Worm (Caenorhabditis elegans) whole organism, young adult: Measurements from ENCODE around the gene C15F1.2.

ENCODE experiments used
- B0019.2 ChIP-seq: fragments of 200-800 bp; sonication (Bioruptor generic); conservative IDR thresholded peaks from 2 replicates; pipeline ENCODE4 v1.3.6; 2022; ENCODE audit warnings: missing genetic modification reagents, missing genetic modification characterization, missing compliant biosample characterization
- C06A6.2 ChIP-seq: fragments of 200-800 bp; sonication (Bioruptor generic); conservative IDR thresholded peaks from 2 replicates; pipeline ENCODE4 v1.3.6; 2022; ENCODE audit warnings: missing genetic modification characterization, missing compliant biosample characterization
- C17E4.6 ChIP-seq: fragments of 200-800 bp; sonication (Bioruptor generic); IDR thresholded peaks from 2 replicates; pipeline ENCODE4 v1.3.6; 2022; ENCODE audit warnings: missing genetic modification reagents, missing genetic modification characterization, missing compliant biosample characterization
- D2030.7 ChIP-seq: fragments of 200-800 bp; sonication (Bioruptor generic); IDR thresholded peaks from 2 replicates; pipeline ENCODE4 v1.3.6; 2022; ENCODE audit warnings: missing genetic modification reagents, missing genetic modification characterization, missing compliant biosample characterization
- F10E7.11 ChIP-seq: sonication (generic microtip); optimal IDR thresholded peaks from 2 replicates; lab custom pipeline; 2017; ENCODE audit warnings: mild to moderate bottlenecking, missing genetic modification characterization, moderate library complexity, missing compliant biosample characterization
- F22D6.2 ChIP-seq: sonication (generic microtip); optimal IDR thresholded peaks from 2 replicates; lab custom pipeline; 2016; ENCODE audit warnings: mild to moderate bottlenecking, missing genetic modification characterization, missing compliant biosample characterization
- F23B12.7 ChIP-seq: sonication (generic microtip); optimal IDR thresholded peaks from 2 replicates; lab custom pipeline; 2017; ENCODE audit warnings: missing genetic modification characterization, mild to moderate bottlenecking, missing compliant biosample characterization, antibody characterized with exemption, moderate library complexity; ENCODE audit not compliant: insufficient read depth
- F33H1.4 ChIP-seq: fragments of 200-800 bp; sonication (Bioruptor generic); IDR thresholded peaks from 2 replicates; pipeline ENCODE4 v1.3.6; 2022; ENCODE audit warnings: missing genetic modification reagents, missing genetic modification characterization, missing compliant biosample characterization
- F55B11.4 ChIP-seq: sonication (generic microtip); optimal IDR thresholded peaks from 2 replicates; lab custom pipeline; 2016; ENCODE audit warnings: missing compliant biosample characterization, missing genetic modification characterization, borderline replicate concordance; ENCODE audit not compliant: insufficient read depth
- F57A8.1 ChIP-seq: fragments of 200-800 bp; sonication (Bioruptor generic); optimal IDR thresholded peaks from 2 replicates; lab custom pipeline; 2018; ENCODE audit warnings: mild to moderate bottlenecking, missing genetic modification characterization, moderate library complexity, missing compliant biosample characterization
- K11D2.4 ChIP-seq: fragments of 200-800 bp; sonication (Bioruptor generic); IDR thresholded peaks from 2 replicates; pipeline ENCODE4 v1.3.6; 2022; ENCODE audit warnings: missing genetic modification reagents, missing genetic modification characterization, missing compliant biosample characterization
- T07F8.4 ChIP-seq: sonication (generic microtip); optimal IDR thresholded peaks from 2 replicates; lab custom pipeline; 2016; ENCODE audit warnings: mild to moderate bottlenecking, missing genetic modification characterization, moderate library complexity, missing compliant biosample characterization
- Y56A3A.18 ChIP-seq: fragments of 200-800 bp; sonication (Bioruptor generic); IDR thresholded peaks from 2 replicates; pipeline ENCODE4 v1.3.6; 2022; ENCODE audit warnings: missing genetic modification reagents, missing genetic modification characterization, missing compliant biosample characterization
- Y95B8A.8 ChIP-seq: fragments of 200-800 bp; sonication (Bioruptor generic); IDR thresholded peaks from 2 replicates; pipeline ENCODE4 v1.3.6; 2022; ENCODE audit warnings: missing genetic modification reagents, missing genetic modification characterization, missing compliant biosample characterization
- bed-1 ChIP-seq: fragments of 200-800 bp; sonication (Bioruptor generic); IDR thresholded peaks from 2 replicates; pipeline ENCODE4 v1.3.6; 2022; ENCODE audit warnings: missing genetic modification reagents, missing genetic modification characterization, missing compliant biosample characterization
- ccch-3 ChIP-seq: fragments of 200-800 bp; sonication (Bioruptor generic); optimal IDR thresholded peaks from 2 replicates; lab custom pipeline; 2018; ENCODE audit warnings: mild to moderate bottlenecking, missing genetic modification characterization, missing compliant biosample characterization
- ceh-27 ChIP-seq: fragments of 200-800 bp; sonication (Bioruptor generic); optimal IDR thresholded peaks from 2 replicates; lab custom pipeline; 2018; ENCODE audit warnings: mild to moderate bottlenecking, missing genetic modification characterization, moderate library complexity, missing compliant biosample characterization
- ceh-58 ChIP-seq: fragments of 200-800 bp; sonication (Bioruptor generic); IDR thresholded peaks from 2 replicates; pipeline ENCODE4 v1.3.6; 2022; ENCODE audit warnings: missing genetic modification characterization, missing compliant biosample characterization
- ceh-79 ChIP-seq: sonication (generic microtip); optimal IDR thresholded peaks from 2 replicates; lab custom pipeline; 2017; ENCODE audit warnings: mild to moderate bottlenecking, missing genetic modification characterization, missing compliant biosample characterization
- ceh-91 ChIP-seq: fragments of 200-800 bp; sonication (Bioruptor generic); IDR thresholded peaks from 2 replicates; pipeline ENCODE4 v1.3.6; 2022; ENCODE audit warnings: missing genetic modification reagents, missing genetic modification characterization, missing compliant biosample characterization
- dpff-1 ChIP-seq: sonication (generic microtip); optimal IDR thresholded peaks from 2 replicates; lab custom pipeline; 2017; ENCODE audit warnings: mild to moderate bottlenecking, missing genetic modification characterization, missing compliant biosample characterization
- efl-1 ChIP-seq: fragments of 150-350 bp; optimal IDR thresholded peaks from 2 replicates; lab custom pipeline; 2014; ENCODE audit warnings: missing biosample characterization, missing genetic modification reagents, missing genetic modification characterization
- egl-18 ChIP-seq: fragments of 200-800 bp; sonication (Bioruptor generic); IDR thresholded peaks from 2 replicates; pipeline ENCODE4 v1.3.6; 2022; ENCODE audit warnings: missing genetic modification reagents, missing genetic modification characterization, missing compliant biosample characterization
- ets-4 ChIP-seq: fragments of 200-800 bp; sonication (Bioruptor generic); optimal IDR thresholded peaks from 2 replicates; lab custom pipeline; 2018; ENCODE audit warnings: mild to moderate bottlenecking, missing genetic modification characterization, missing compliant biosample characterization
- fkh-3 ChIP-seq: sonication (generic microtip); optimal IDR thresholded peaks from 2 replicates; lab custom pipeline; 2016; ENCODE audit warnings: mild to moderate bottlenecking, missing genetic modification characterization, missing compliant biosample characterization
- him-1 ChIP-seq: sonication (generic microtip); optimal IDR thresholded peaks from 2 replicates; lab custom pipeline; 2016; ENCODE audit warnings: missing genotype, missing genetic modification reagents, missing genetic modification characterization, missing compliant biosample characterization
- hlh-26 ChIP-seq: fragments of 200-800 bp; sonication (Bioruptor generic); conservative IDR thresholded peaks from 2 replicates; pipeline ENCODE4 v1.3.6; 2022; ENCODE audit warnings: missing genetic modification reagents, missing genetic modification characterization, missing compliant biosample characterization
- hmg-1.2 ChIP-seq: fragments of 200-800 bp; sonication (Bioruptor generic); IDR thresholded peaks from 2 replicates; pipeline ENCODE4 v1.3.6; 2022; ENCODE audit warnings: missing genetic modification reagents, missing genetic modification characterization, missing compliant biosample characterization
- hmg-20 ChIP-seq: fragments of 200-800 bp; sonication (Bioruptor generic); IDR thresholded peaks from 2 replicates; pipeline ENCODE4 v1.3.6; 2022; ENCODE audit warnings: missing genetic modification reagents, missing genetic modification characterization, missing compliant biosample characterization
- lag-1 ChIP-seq: fragments of 200-800 bp; sonication (Bioruptor generic); IDR thresholded peaks from 2 replicates; pipeline ENCODE4 v1.3.6; 2022; ENCODE audit warnings: missing genetic modification reagents, missing genetic modification characterization, missing compliant biosample characterization
- lin-26 ChIP-seq: fragments of 200-800 bp; sonication (Bioruptor generic); IDR thresholded peaks from 2 replicates; pipeline ENCODE4 v1.3.6; 2022; ENCODE audit warnings: missing genetic modification reagents, missing genetic modification characterization, missing compliant biosample characterization
- lin-40 ChIP-seq: sonication (generic microtip); optimal IDR thresholded peaks from 2 replicates; lab custom pipeline; 2016; ENCODE audit warnings: missing genetic modification characterization, mild to moderate bottlenecking, missing compliant biosample characterization, missing genotype, missing genetic modification reagents
- lsl-1 ChIP-seq: fragments of 200-800 bp; sonication (Bioruptor generic); optimal IDR thresholded peaks from 2 replicates; lab custom pipeline; 2018; ENCODE audit warnings: mild to moderate bottlenecking, missing genetic modification characterization, moderate library complexity, missing compliant biosample characterization
- lsy-27 ChIP-seq: sonication (generic microtip); optimal IDR thresholded peaks from 2 replicates; lab custom pipeline; 2017; ENCODE audit warnings: missing genetic modification characterization, mild to moderate bottlenecking, missing compliant biosample characterization, antibody characterized with exemption, missing genotype, borderline replicate concordance; ENCODE audit not compliant: insufficient read depth
- madf-10 ChIP-seq: sonication (generic microtip); optimal IDR thresholded peaks from 2 replicates; lab custom pipeline; 2016; ENCODE audit warnings: mild to moderate bottlenecking, missing genetic modification characterization, missing compliant biosample characterization
- mcd-1 ChIP-seq: fragments of 200-800 bp; sonication (Bioruptor generic); IDR thresholded peaks from 2 replicates; pipeline ENCODE4 v1.3.6; 2022; ENCODE audit warnings: missing genetic modification reagents, missing genetic modification characterization, missing compliant biosample characterization
- nfya-1 ChIP-seq: sonication (generic microtip); optimal IDR thresholded peaks from 2 replicates; lab custom pipeline; 2017; ENCODE audit warnings: antibody characterized with exemption, missing compliant biosample characterization, missing genetic modification characterization, borderline replicate concordance; ENCODE audit not compliant: insufficient read depth
- nhr-80 ChIP-seq: sonication (generic microtip); optimal IDR thresholded peaks from 2 replicates; lab custom pipeline; 2016; ENCODE audit warnings: missing genetic modification characterization, missing compliant biosample characterization
- pbrm-1 ChIP-seq: fragments of 200-800 bp; sonication (Bioruptor generic); IDR thresholded peaks from 2 replicates; pipeline ENCODE4 v1.3.6; 2022; ENCODE audit warnings: missing genetic modification reagents, missing genetic modification characterization, missing compliant biosample characterization
- pha-4 ChIP-seq: fragments of 150-350 bp; sonication (generic microtip); optimal IDR thresholded peaks from 2 replicates; lab custom pipeline; 2014; ENCODE audit warnings: missing biosample characterization, missing genetic modification reagents, missing genetic modification characterization
- rcor-1 ChIP-seq: fragments of 200-800 bp; sonication (Bioruptor generic); IDR thresholded peaks from 2 replicates; pipeline ENCODE4 v1.3.6; 2022; ENCODE audit warnings: missing genetic modification reagents, missing genetic modification characterization, missing compliant biosample characterization
- rpc-1 ChIP-seq, 2 experiments: fragments of 150-350 bp in 1 of 2; sonication (generic microtip) in 1 of 2; optimal IDR thresholded peaks; 2 replicates each; lab custom pipeline; 2014 to 2018; ENCODE audit warnings: missing biosample characterization in 1 of 2, missing genetic modification characterization in 1 of 2, missing genetic modification reagents in 1 of 2, missing genotype in 1 of 2
- sea-2 ChIP-seq: fragments of 200-800 bp; sonication (Bioruptor generic); IDR thresholded peaks from 2 replicates; pipeline ENCODE4 v1.3.6; 2022; ENCODE audit warnings: missing genetic modification characterization, missing compliant biosample characterization
- unc-130 ChIP-seq: sonication (generic microtip); optimal IDR thresholded peaks from 2 replicates; lab custom pipeline; 2016; ENCODE audit warnings: missing genetic modification reagents, missing genetic modification characterization, missing compliant biosample characterization
- zim-3 ChIP-seq: sonication (generic microtip); optimal IDR thresholded peaks from 2 replicates; lab custom pipeline; 2017; ENCODE audit warnings: mild to moderate bottlenecking, missing genetic modification characterization, moderate library complexity, missing compliant biosample characterization
- ztf-18 ChIP-seq: sonication (generic microtip); optimal IDR thresholded peaks from 2 replicates; lab custom pipeline; 2016; ENCODE audit warnings: missing genotype, mild to moderate bottlenecking, missing genetic modification characterization, missing compliant biosample characterization
- ztf-22 ChIP-seq: fragments of 200-800 bp; sonication (Bioruptor generic); optimal IDR thresholded peaks from 2 replicates; lab custom pipeline; 2018; ENCODE audit warnings: mild to moderate bottlenecking, missing genetic modification characterization, moderate library complexity, missing compliant biosample characterization
- ztf-26 ChIP-seq: sonication (generic microtip); optimal IDR thresholded peaks from 2 replicates; lab custom pipeline; 2017; ENCODE audit warnings: missing genetic modification characterization, missing compliant biosample characterization
- ztf-6 ChIP-seq: fragments of 200-800 bp; sonication (Bioruptor generic); IDR thresholded peaks from 2 replicates; pipeline ENCODE4 v1.3.6; 2022; ENCODE audit warnings: missing genetic modification reagents, missing genetic modification characterization, missing compliant biosample characterization

C15F1.2 gene

ce11 chrII:7002956-7003357 is 23.2 kb downstream of the C15F1.2 start (continued):
- TF ChIP-seq F55B11.4 (no peak), Y56A3A.18 (GFP tag; lab: Robert Waterston, UW) (no peak), ccch-3 (GFP tag; lab: Kevin White, UChicago) (no peak), mcd-1 (GFP tag; lab: Robert Waterston, UW) (no peak; the same call in 1 of the 2 replicates), F22D6.2 (tag; lab: Kevin White, UChicago) (no peak), nfya-1 (no peak), K11D2.4 (peak; percentile 48; the same call in 1 of the 2 replicates), lin-40 (peak; percentile 12), B0019.2 (GFP tag; lab: Robert Waterston, UW) (no peak; the same call in 1 of the 2 replicates), ztf-26 (tag; lab: Kevin White, UChicago) (no peak), hmg-1.2 (GFP tag; lab: Robert Waterston, UW) (peak; percentile 54), F57A8.1 (no peak), ceh-91 (GFP tag; lab: Robert Waterston, UW) (no peak), hlh-26 (GFP tag; lab: Robert Waterston, UW) (no peak), C17E4.6 (GFP tag; lab: Robert Waterston, UW) (no peak), rpc-1 (optimal IDR thresholded peaks at IDR 0.05; lab: Kevin White, UChicago) (peak; percentile 79), rpc-1 (tag; optimal IDR thresholded peaks at IDR 0.05; lab: Kevin White, UChicago) (peak; percentile 80), sea-2 (no peak), ceh-79 (no peak), dpff-1 (tag; lab: Kevin White, UChicago) (no peak), C06A6.2 (no peak), D2030.7 (GFP tag; lab: Robert Waterston, UW) (peak; percentile 52; the same call in 1 of the 2 replicates), fkh-3 (tag; lab: Kevin White, UChicago) (no peak), F33H1.4 (GFP tag; lab: Robert Waterston, UW) (0 out of 2 replicates have a peak, but pooled peaks have one; percentile 6), Y95B8A.8 (GFP tag; lab: Robert Waterston, UW) (no peak), hmg-20 (GFP tag; lab: Robert Waterston, UW) (no peak), unc-130 (GFP tag; lab: Kevin White, UChicago) (no peak), pbrm-1 (no peak), zim-3 (tag; lab: Kevin White, UChicago) (no peak), efl-1 (GFP tag; lab: Kevin White, UChicago) (no peak), pha-4 (tag; lab: Kevin White, UChicago) (no peak), F23B12.7 (tag; lab: Kevin White, UChicago) (peak; percentile 16), ztf-18 (tag; lab: Kevin White, UChicago) (peak; percentile 51), nhr-80 (tag; lab: Kevin White, UChicago) (no peak), egl-18 (no peak), lsl-1 (GFP tag; lab: Kevin White, UChicago) (peak; percentile 27), T07F8.4 (tag; lab: Kevin White, UChicago) (no peak), bed-1 (GFP tag; lab: Robert Waterston, UW) (no peak), lin-26 (GFP tag; lab: Robert Waterston, UW) (peak; percentile 80), ztf-6 (GFP tag; lab: Robert Waterston, UW) (0 out of 2 replicates have a peak, but pooled peaks have one; percentile 4), rcor-1 (GFP tag; lab: Robert Waterston, UW) (no peak), ztf-22 (GFP tag; lab: Kevin White, UChicago) (no peak), ceh-58 (GFP tag; lab: Robert Waterston, UW) (0 out of 2 replicates have a peak, but pooled peaks have one; percentile 48), madf-10 (no peak), ets-4 (GFP tag; lab: Kevin White, UChicago) (no peak), lag-1 (GFP tag; lab: Robert Waterston, UW) (no peak), lsy-27 (no peak), him-1 (peak; percentile 72), ceh-27 (peak; percentile 28), F10E7.11 (tag; lab: Kevin White, UChicago) (no peak)
